Fruit fly (Drosophila melanogaster) whole organism, embryonic: Measurements from ENCODE around the gene CG11374.

ENCODE experiments used
- CG10274 ChIP-seq: fragments of 200-800 bp; sonication (Bioruptor generic); optimal IDR thresholded peaks from 3 replicates; lab custom pipeline; 2017; ENCODE audit warnings: missing biosample characterization, mild to moderate bottlenecking, missing genetic modification characterization
- CG13624 ChIP-seq: fragments of 200-800 bp; sonication (Bioruptor generic); optimal IDR thresholded peaks from 2 replicates; lab custom pipeline; 2016; ENCODE audit warnings: missing biosample characterization, missing genetic modification characterization
- CG14014 ChIP-seq: fragments of 200-800 bp; sonication (Bioruptor generic); IDR thresholded peaks from 2 replicates; pipeline ENCODE4 v1.3.6; 2022; ENCODE audit warnings: missing biosample characterization, missing genetic modification characterization
- CG14710 ChIP-seq: fragments of 200-800 bp; sonication (Bioruptor generic); optimal IDR thresholded peaks from 3 replicates; lab custom pipeline; 2019; ENCODE audit warnings: missing biosample characterization, mild to moderate bottlenecking, missing genetic modification characterization, moderate library complexity
- CG14860 ChIP-seq: fragments of 200-800 bp; sonication (Bioruptor generic); IDR thresholded peaks from 3 replicates; pipeline ENCODE4 v1.3.6; 2022; ENCODE audit warnings: missing biosample characterization, missing genetic modification characterization; ENCODE audit not compliant: partially characterized antibody
- CG2129 ChIP-seq: fragments of 200-800 bp; sonication (Bioruptor generic); IDR thresholded peaks from 2 replicates; pipeline ENCODE4 v1.3.6; 2022; ENCODE audit warnings: missing biosample characterization, missing genetic modification characterization; ENCODE audit not compliant: partially characterized antibody
- CG34224 ChIP-seq: fragments of 200-800 bp; sonication (Bioruptor generic); IDR thresholded peaks from 3 replicates; pipeline ENCODE4 v1.3.6; 2022; ENCODE audit warnings: missing biosample characterization, missing genetic modification characterization; ENCODE audit not compliant: partially characterized antibody
- CG4617 ChIP-seq: fragments of 200-800 bp; sonication (Bioruptor generic); optimal IDR thresholded peaks from 3 replicates; lab custom pipeline; 2016; ENCODE audit warnings: missing biosample characterization, missing genetic modification characterization, borderline replicate concordance
- CG4820 ChIP-seq: fragments of 200-800 bp; sonication (Bioruptor generic); optimal IDR thresholded peaks from 3 replicates; lab custom pipeline; 2016; ENCODE audit warnings: missing biosample characterization, missing genetic modification characterization
- CG4854 ChIP-seq: fragments of 200-800 bp; sonication (Bioruptor generic); optimal IDR thresholded peaks from 2 replicates; lab custom pipeline; 2016; ENCODE audit warnings: missing biosample characterization, missing genetic modification characterization, inconsistent platforms
- CG6791 ChIP-seq: fragments of 200-800 bp; sonication (Bioruptor generic); IDR thresholded peaks from 3 replicates; pipeline ENCODE4 v1.3.6; 2022; ENCODE audit warnings: missing biosample characterization, missing genetic modification characterization; ENCODE audit not compliant: partially characterized antibody
- CG7271 ChIP-seq: fragments of 200-800 bp; sonication (Bioruptor generic); optimal IDR thresholded peaks from 2 replicates; lab custom pipeline; 2018; ENCODE audit warnings: missing biosample characterization, mild to moderate bottlenecking, missing genetic modification characterization, moderate library complexity
- CG7963 ChIP-seq: fragments of 200-800 bp; sonication (Bioruptor generic); IDR thresholded peaks from 3 replicates; pipeline ENCODE4 v1.3.6; 2022; ENCODE audit warnings: missing biosample characterization, missing genetic modification characterization; ENCODE audit not compliant: partially characterized antibody
- CG7987 ChIP-seq: fragments of 200-800 bp; sonication (Bioruptor generic); optimal IDR thresholded peaks from 2 replicates; lab custom pipeline; 2018; ENCODE audit warnings: missing biosample characterization, mild to moderate bottlenecking, missing genetic modification characterization, moderate library complexity
- CG8924 ChIP-seq: fragments of 200-800 bp; optimal IDR thresholded peaks from 3 replicates; lab custom pipeline; 2019; ENCODE audit warnings: missing biosample characterization, mild to moderate bottlenecking, missing genetic modification characterization, moderate library complexity
- CG9437 ChIP-seq: fragments of 200-800 bp; sonication (Bioruptor generic); optimal IDR thresholded peaks from 2 replicates; lab custom pipeline; 2018; ENCODE audit warnings: missing biosample characterization, mild to moderate bottlenecking, missing genetic modification characterization
- CG9797 ChIP-seq: fragments of 200-800 bp; sonication (Bioruptor generic); optimal IDR thresholded peaks from 3 replicates; lab custom pipeline; 2018; ENCODE audit warnings: missing biosample characterization, mild to moderate bottlenecking, missing genetic modification characterization
- CG9817 ChIP-seq: fragments of 200-800 bp; sonication (Bioruptor generic); optimal IDR thresholded peaks from 2 replicates; lab custom pipeline; 2018; ENCODE audit warnings: missing biosample characterization, mild to moderate bottlenecking, missing genetic modification characterization, moderate library complexity
- Dll ChIP-seq: fragments of 200-800 bp; sonication (Bioruptor generic); IDR thresholded peaks from 4 replicates; pipeline ENCODE4 v1.3.6; 2022; ENCODE audit warnings: missing biosample characterization, missing genetic modification characterization; ENCODE audit not compliant: partially characterized antibody
- E2f1 ChIP-seq: fragments of 200-800 bp; sonication (Bioruptor generic); IDR thresholded peaks from 2 replicates; pipeline ENCODE4 v1.3.6; 2022; ENCODE audit warnings: missing biosample characterization, missing genetic modification characterization
- E2f2 ChIP-seq: fragments of 200-800 bp; sonication (Bioruptor generic); IDR thresholded peaks from 2 replicates; pipeline ENCODE4 v1.3.6; 2022; ENCODE audit warnings: missing biosample characterization, missing genetic modification characterization
- Ets65A ChIP-seq: fragments of 200-800 bp; sonication (Bioruptor generic); peaks from one replicate; lab custom pipeline; 2016; ENCODE audit warnings: missing biosample characterization, missing genetic modification characterization
- Ets97D ChIP-seq: fragments of 200-800 bp; sonication (Bioruptor generic); optimal IDR thresholded peaks from 3 replicates; lab custom pipeline; 2016; ENCODE audit warnings: missing biosample characterization, missing genetic modification characterization
- Fer1 ChIP-seq: fragments of 200-800 bp; sonication (Bioruptor generic); optimal IDR thresholded peaks from 2 replicates; lab custom pipeline; 2017; ENCODE audit warnings: missing biosample characterization, mild to moderate bottlenecking, missing genetic modification characterization
- Oli ChIP-seq: fragments of 200-800 bp; sonication (Bioruptor generic); optimal IDR thresholded peaks from 2 replicates; lab custom pipeline; 2018; ENCODE audit warnings: missing biosample characterization, mild to moderate bottlenecking, missing genetic modification characterization, moderate library complexity
- Pdp1 ChIP-seq, 2 experiments: fragments of 200-800 bp; sonication (Bioruptor generic); optimal IDR thresholded peaks; 3 replicates each; lab custom pipeline; 2016; ENCODE audit warnings: missing biosample characterization in 2 of 2, missing genetic modification characterization in 2 of 2, mild to moderate bottlenecking in 1 of 2, moderate library complexity in 1 of 2
- Sin3A ChIP-seq: fragments of >200 bp; optimal IDR thresholded peaks from 2 replicates; lab custom pipeline; 2018
- Usf ChIP-seq: fragments of 200-800 bp; sonication (Bioruptor generic); optimal IDR thresholded peaks from 2 replicates; lab custom pipeline; 2017; ENCODE audit warnings: missing genotype, missing biosample characterization, missing genetic modification characterization
- amos ChIP-seq: fragments of 200-800 bp; sonication (Bioruptor generic); IDR thresholded peaks from 2 replicates; pipeline ENCODE4 v1.3.6; 2022; ENCODE audit warnings: missing biosample characterization, missing genetic modification characterization; ENCODE audit not compliant: partially characterized antibody
- ato ChIP-seq: fragments of 200-800 bp; sonication (Bioruptor generic); IDR thresholded peaks from 2 replicates; pipeline ENCODE4 v1.3.6; 2022; ENCODE audit warnings: missing biosample characterization, missing genetic modification characterization; ENCODE audit not compliant: partially characterized antibody
- bbx ChIP-seq: fragments of 200-800 bp; sonication (Bioruptor generic); IDR thresholded peaks from 2 replicates; pipeline ENCODE4 v1.3.6; 2022; ENCODE audit warnings: missing biosample characterization, missing genetic modification characterization; ENCODE audit not compliant: partially characterized antibody
- chinmo ChIP-seq: fragments of 200-800 bp; sonication (Bioruptor generic); IDR thresholded peaks from 4 replicates; pipeline ENCODE4 v1.3.6; 2022; ENCODE audit warnings: missing biosample characterization, missing genetic modification characterization; ENCODE audit not compliant: partially characterized antibody
- dm ChIP-seq: fragments of 200-800 bp; sonication (Bioruptor generic); optimal IDR thresholded peaks from 3 replicates; lab custom pipeline; 2016; ENCODE audit warnings: missing biosample characterization, missing genetic modification characterization
- fd102C ChIP-seq: fragments of 200-800 bp; sonication (Bioruptor generic); optimal IDR thresholded peaks from 2 replicates; lab custom pipeline; 2018; ENCODE audit warnings: missing biosample characterization, mild to moderate bottlenecking, missing genetic modification characterization, moderate library complexity
- gfzf ChIP-seq: fragments of 200-800 bp; sonication (Bioruptor generic); optimal IDR thresholded peaks from 2 replicates; lab custom pipeline; 2016; ENCODE audit warnings: missing biosample characterization, mild to moderate bottlenecking, missing genetic modification characterization, moderate library complexity
- grau ChIP-seq: fragments of 200-800 bp; optimal IDR thresholded peaks from 3 replicates; lab custom pipeline; 2019; ENCODE audit warnings: missing biosample characterization, mild to moderate bottlenecking, missing genetic modification characterization, moderate library complexity
- hb ChIP-seq: fragments of 200-800 bp; sonication (Bioruptor generic); IDR thresholded peaks from 3 replicates; pipeline ENCODE4 v1.3.6; 2022; ENCODE audit warnings: missing biosample characterization, missing genetic modification characterization; ENCODE audit not compliant: partially characterized antibody
- her ChIP-seq: fragments of 200-800 bp; sonication (Bioruptor generic); optimal IDR thresholded peaks from 2 replicates; lab custom pipeline; 2016; ENCODE audit warnings: missing biosample characterization, missing genetic modification characterization
- jigr1 ChIP-seq: fragments of 200-800 bp; sonication (Bioruptor generic); IDR thresholded peaks from 3 replicates; pipeline ENCODE4 v1.3.6; 2022; ENCODE audit warnings: missing biosample characterization, missing genetic modification characterization
- knrl ChIP-seq: fragments of 200-800 bp; sonication (Bioruptor generic); IDR thresholded peaks from 3 replicates; pipeline ENCODE4 v1.3.6; 2022; ENCODE audit warnings: missing biosample characterization, missing genetic modification characterization; ENCODE audit not compliant: partially characterized antibody
- pzg ChIP-seq: fragments of 200-800 bp; sonication (Bioruptor generic); optimal IDR thresholded peaks from 3 replicates; lab custom pipeline; 2018; ENCODE audit warnings: missing biosample characterization, mild to moderate bottlenecking, missing genetic modification characterization, moderate library complexity
- rib ChIP-seq: fragments of 200-800 bp; sonication (Bioruptor generic); IDR thresholded peaks from 2 replicates; pipeline ENCODE4 v1.3.6; 2022; ENCODE audit warnings: missing biosample characterization, missing genetic modification characterization
- sens ChIP-seq: fragments of 200-800 bp; sonication (Bioruptor generic); peaks from one replicate; lab custom pipeline; 2016; ENCODE audit warnings: missing biosample characterization, missing genetic modification characterization
- unc-4 ChIP-seq: fragments of 200-800 bp; sonication (Bioruptor generic); IDR thresholded peaks from 2 replicates; pipeline ENCODE4 v1.3.6; 2022; ENCODE audit warnings: missing biosample characterization, missing genetic modification characterization; ENCODE audit not compliant: partially characterized antibody
- vfl ChIP-seq: fragments of 200-800 bp; sonication (Bioruptor generic); optimal IDR thresholded peaks from 2 replicates; lab custom pipeline; 2016; ENCODE audit warnings: missing biosample characterization, missing genetic modification characterization
- zen ChIP-seq: fragments of 200-800 bp; sonication (Bioruptor generic); optimal IDR thresholded peaks from 3 replicates; lab custom pipeline; 2018; ENCODE audit warnings: missing biosample characterization, mild to moderate bottlenecking, missing genetic modification characterization, moderate library complexity

The CG11374 gene

dm6 chr2L:94639-95059, 18.5 kb downstream of the CG11374 start, which contains the start of gene Zir (continued):
- TF ChIP-seq Ets97D (GFP tag; lab: Kevin White, UChicago) = peak; percentile 36
- TF ChIP-seq CG14860 (GFP tag; lab: Robert Waterston, UW) = peak; percentile 48; the same call in 1 of the 3 replicates

- TF ChIP-seq CG9797 (GFP tag; lab: Kevin White, UChicago) = peak; percentile 37
- TF ChIP-seq CG2129 (GFP tag; lab: Robert Waterston, UW) = peak; percentile 100
- peak; percentile 41 for TF ChIP-seq gfzf (GFP tag; lab: Kevin White, UChicago)
- TF ChIP-seq vfl (GFP tag; lab: Kevin White, UChicago) = peak; percentile 23
- TF ChIP-seq unc-4 (GFP tag; lab: Robert Waterston, UW) = peak; percentile 99
- TF ChIP-seq CG34224 (GFP tag; lab: Robert Waterston, UW) = peak; percentile 100
- TF ChIP-seq hb (GFP tag; lab: Robert Waterston, UW) = peak; percentile 99
- no peak for TF ChIP-seq CG10274 (GFP tag; lab: Kevin White, UChicago)
- no peak for TF ChIP-seq CG4820 (GFP tag; lab: Kevin White, UChicago)
- TF ChIP-seq pzg (GFP tag; lab: Kevin White, UChicago) = peak; percentile 93
- peak; percentile 72 for TF ChIP-seq E2f2 (GFP tag; lab: Robert Waterston, UW)
- TF ChIP-seq Usf (GFP tag; lab: Kevin White, UChicago) = no peak
- peak; percentile 60 for TF ChIP-seq Sin3A (lab: Kevin White, UChicago)
- peak; percentile 20 for TF ChIP-seq dm (GFP tag; lab: Kevin White, UChicago)
- peak; percentile 100 for TF ChIP-seq knrl
- TF ChIP-seq CG9817 (tag; lab: Kevin White, UChicago) = no peak
- TF ChIP-seq ato (GFP tag; lab: Robert Waterston, UW) = peak; percentile 99
- TF ChIP-seq CG9437 = peak; percentile 89
- peak; percentile 50 for TF ChIP-seq zen (tag; lab: Kevin White, UChicago)
- peak; percentile 16 for TF ChIP-seq CG7987
- peak; percentile 100; the same call in 3 of the 4 replicates for TF ChIP-seq chinmo (GFP tag; lab: Robert Waterston, UW)
- TF ChIP-seq CG4854 (GFP tag; lab: Kevin White, UChicago) = peak; percentile 29
- peak; percentile 100 for TF ChIP-seq Dll (GFP tag; lab: Robert Waterston, UW)
- TF ChIP-seq bbx (GFP tag; lab: Robert Waterston, UW) = peak; percentile 100
- TF ChIP-seq Oli (tag; lab: Kevin White, UChicago) = no peak
- TF ChIP-seq CG7963 (GFP tag; lab: Robert Waterston, UW) = peak; percentile 99
- TF ChIP-seq CG4617 (GFP tag; lab: Kevin White, UChicago) = peak; percentile 54
- peak; percentile 52 for TF ChIP-seq CG13624 (GFP tag; lab: Kevin White, UChicago)
- peak; percentile 35; the same call in 1 of the 2 replicates for TF ChIP-seq rib (GFP tag; lab: Robert Waterston, UW)
- peak; percentile 100 for TF ChIP-seq CG6791 (GFP tag; lab: Robert Waterston, UW)
- no peak for TF ChIP-seq grau (tag; lab: Kevin White, UChicago)
- no peak for TF ChIP-seq E2f1 (GFP tag; lab: Robert Waterston, UW)
- TF ChIP-seq jigr1 = no peak
- no peak for TF ChIP-seq her (GFP tag; lab: Kevin White, UChicago)
- no peak for TF ChIP-seq CG14014
- TF ChIP-seq CG14710 (tag; lab: Kevin White, UChicago) = peak; percentile 39
- TF ChIP-seq CG8924 (tag; lab: Kevin White, UChicago) = no peak
- peak; percentile 43 for TF ChIP-seq Fer1 (GFP tag; lab: Kevin White, UChicago)
- TF ChIP-seq sens (GFP tag; lab: Kevin White, UChicago) = peak; percentile 65
- peak in 1 of 2 experiments; percentile 34 for TF ChIP-seq Pdp1 (GFP tag; optimal IDR thresholded peaks at IDR 0.05; lab: Kevin White, UChicago)
- peak; percentile 63 for TF ChIP-seq Ets65A (GFP tag; lab: Kevin White, UChicago)
- TF ChIP-seq fd102C (GFP tag; lab: Kevin White, UChicago) = no peak
- TF ChIP-seq CG7271 (tag; lab: Kevin White, UChicago) = no peak
- TF ChIP-seq amos (GFP tag; lab: Robert Waterston, UW) = peak; percentile 100
Measured at dm6 chr2L:102161-102761, 26.1 kb downstream of the CG11374 start, which contains the start of gene Creld. Creld (plus strand) TSS chr2L:102380.
